Worm (Caenorhabditis elegans): ENCODE data around the gene alfa-1.

alfa-1 gene

DNA sequence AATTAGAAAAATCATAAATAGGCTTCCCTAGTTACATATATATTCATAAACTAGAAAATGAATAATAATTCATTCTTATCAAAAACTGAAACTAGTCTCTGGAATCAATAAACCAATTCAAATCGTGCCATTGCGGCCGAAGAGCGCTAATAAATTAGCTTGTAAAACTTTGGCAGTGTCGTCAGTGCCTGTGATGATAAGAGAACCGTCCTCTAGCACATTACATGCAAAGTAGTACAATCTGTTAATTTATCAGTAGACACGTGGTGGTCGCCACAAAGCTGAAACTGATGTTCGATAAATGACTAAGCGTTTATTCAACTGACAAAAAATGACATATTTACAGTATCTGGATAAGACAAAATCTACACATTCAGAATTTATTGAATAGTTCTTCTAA is 33.3 kb upstream of the alfa-1 start (continued):
- 0 out of 2 replicates have a peak, but pooled peaks have one; percentile 35 for TF ChIP-seq saeg-2 (GFP tag; IDR thresholded peaks at IDR 0.05)

- TF ChIP-seq F26F4.8 (GFP tag; conservative IDR thresholded peaks at IDR 0.05) (no peak), madf-9 (GFP tag; conservative IDR thresholded peaks at IDR 0.05) (no peak), rbr-2 (tag; optimal IDR thresholded peaks at IDR 0.05) (no peak), pqm-1 (tag; optimal IDR thresholded peaks at IDR 0.05) (peak; percentile 81), nhr-102 (tag; optimal IDR thresholded peaks at IDR 0.05) (no peak), hlh-11 (tag; optimal IDR thresholded peaks at IDR 0.05) (peak; percentile 61), mdl-1 (tag; optimal IDR thresholded peaks at IDR 0.05) (peak in 1 of 2 experiments; percentile 17), gei-8 (GFP tag; optimal IDR thresholded peaks at IDR 0.05) (no peak), daf-16 (GFP tag; optimal IDR thresholded peaks at IDR 0.05) (no peak), daf-16 (tag; optimal IDR thresholded peaks at IDR 0.05) (peak; percentile 34), dmd-6 (GFP tag; IDR thresholded peaks at IDR 0.05) (peak; percentile 54; the same call in 1 of the 2 replicates), nhr-77 (tag; optimal IDR thresholded peaks at IDR 0.05) (peak; percentile 37), egl-43 (GFP tag; IDR thresholded peaks at IDR 0.05) (no peak), nhr-28 (tag; optimal IDR thresholded peaks at IDR 0.05) (peak; percentile 55), nhr-41 (GFP tag; IDR thresholded peaks at IDR 0.05) (no peak), Y5F2A.4 (GFP tag; optimal IDR thresholded peaks at IDR 0.05) (no peak), dve-1 (tag; optimal IDR thresholded peaks at IDR 0.05; ENCODE audit: insufficient read depth) (peak; percentile 62), php-3 (GFP tag; IDR thresholded peaks at IDR 0.05) (peak; percentile 69)
Observed at ce11 chrII:7694745-7695144, 32.4 kb upstream of the alfa-1 start.

ce11 chrII:7693929-7694328 is 31.6 kb upstream of the alfa-1 start, which contains the start of gene nhx-2:
nhx-2 (minus strand) TSS chrII:7693957.
- TF ChIP-seq hlh-30 (tag; optimal IDR thresholded peaks at IDR 0.05; ENCODE audit: insufficient read depth), result no peak
- peak; percentile 47 for TF ChIP-seq dve-1 (tag; optimal IDR thresholded peaks at IDR 0.05; ENCODE audit: insufficient read depth)
- TF ChIP-seq nhr-10 (tag; optimal IDR thresholded peaks at IDR 0.05), result no peak
- no peak for TF ChIP-seq nhr-102 (tag; optimal IDR thresholded peaks at IDR 0.05)
- TF ChIP-seq lin-13 (GFP tag; optimal IDR thresholded peaks at IDR 0.05), result no peak
- peak; percentile 62 for TF ChIP-seq pqm-1 (tag; optimal IDR thresholded peaks at IDR 0.05)
- TF ChIP-seq tra-1 (GFP tag; IDR thresholded peaks at IDR 0.05), result peak; percentile 58; the same call in 1 of the 2 replicates
- no peak for TF ChIP-seq zfp-3 (GFP tag; conservative IDR thresholded peaks at IDR 0.05)
- TF ChIP-seq nhr-48 (tag; optimal IDR thresholded peaks at IDR 0.05), result no peak
- no peak for TF ChIP-seq nhr-111 (GFP tag; optimal IDR thresholded peaks at IDR 0.05)
- TF ChIP-seq unc-130 (GFP tag; optimal IDR thresholded peaks at IDR 0.05), result no peak
- no peak for TF ChIP-seq mep-1 (tag; optimal IDR thresholded peaks at IDR 0.05)
- TF ChIP-seq aly-2 (tag; optimal IDR thresholded peaks at IDR 0.05), result no peak
- TF ChIP-seq nhr-28 (tag; optimal IDR thresholded peaks at IDR 0.05), result peak; percentile 57
- peak; percentile 50; the same call in 1 of the 2 replicates for TF ChIP-seq php-3 (GFP tag; IDR thresholded peaks at IDR 0.05)
- TF ChIP-seq dmd-6 (GFP tag; IDR thresholded peaks at IDR 0.05), result peak; percentile 73
- no peak for TF ChIP-seq ceh-62 (tag; optimal IDR thresholded peaks at IDR 0.05)
- peak; percentile 41 for TF ChIP-seq hlh-11 (tag; optimal IDR thresholded peaks at IDR 0.05)
- no peak for TF ChIP-seq hif-1 (tag; optimal IDR thresholded peaks at IDR 0.05)
- TF ChIP-seq unc-62 (GFP tag; optimal IDR thresholded peaks at IDR 0.05 in 1 of 2), result peak in 1 of 2 experiments; percentile 37
- TF ChIP-seq unc-62 (tag; optimal IDR thresholded peaks at IDR 0.05), result no peak
- TF ChIP-seq mdt-29 (GFP tag; IDR thresholded peaks at IDR 0.05), result no peak
- no peak for TF ChIP-seq vab-7 (GFP tag; IDR thresholded peaks at IDR 0.05)
- no peak for TF ChIP-seq daf-16 (GFP tag; optimal IDR thresholded peaks at IDR 0.05)
- TF ChIP-seq daf-16 (tag; optimal IDR thresholded peaks at IDR 0.05), result peak; percentile 40

DNA sequence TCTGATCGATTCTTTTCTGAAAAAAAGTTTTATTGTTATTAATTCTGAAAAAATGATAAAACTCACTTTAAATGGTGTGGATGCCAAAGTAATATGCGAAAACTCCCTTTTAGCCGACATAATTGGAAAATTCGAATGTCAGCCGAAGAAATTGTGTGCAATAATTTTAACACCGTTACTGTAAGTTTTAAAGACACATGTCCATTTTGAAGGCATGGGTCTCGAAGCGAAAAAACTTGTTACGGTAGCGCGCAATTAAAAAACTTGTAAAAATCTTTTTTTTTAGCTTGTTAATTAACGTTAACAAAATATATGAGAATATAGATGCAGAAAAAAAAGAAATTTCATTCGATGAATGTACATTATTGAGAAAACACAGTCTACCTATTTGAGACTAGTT is 28.1 kb upstream of the alfa-1 start, which contains the start of gene pid-1:
TSS of gene pid-1 (minus strand) at position 173 of the 400 bp plus-strand sequence.
- TF ChIP-seq nhr-11 (tag; optimal IDR thresholded peaks at IDR 0.05), result no peak
- no peak for TF ChIP-seq daf-16 (GFP tag; optimal IDR thresholded peaks at IDR 0.05)
- TF ChIP-seq daf-16 (tag; optimal IDR thresholded peaks at IDR 0.05), result no peak
- TF ChIP-seq F10B5.3 (tag; optimal IDR thresholded peaks at IDR 0.05), result no peak
- TF ChIP-seq snpc-1.2 (GFP tag; IDR thresholded peaks at IDR 0.05), result no peak
- TF ChIP-seq nhr-48 (tag; optimal IDR thresholded peaks at IDR 0.05), result no peak
- TF ChIP-seq Y5F2A.4 (GFP tag; optimal IDR thresholded peaks at IDR 0.05), result no peak
- no peak for TF ChIP-seq F26F4.8 (GFP tag; conservative IDR thresholded peaks at IDR 0.05)
- TF ChIP-seq daf-8 (GFP tag; IDR thresholded peaks at IDR 0.05), result no peak
- TF ChIP-seq nhr-6 (tag; optimal IDR thresholded peaks at IDR 0.05), result no peak
- TF ChIP-seq D1046.2 (GFP tag; IDR thresholded peaks at IDR 0.05), result no peak

Measured in whole organism, L4 larva.